Worm (Caenorhabditis elegans) whole organism, L3 larva: ENCODE measurements around the gene F26F2.3.

Source experiments
- R02D3.7 ChIP-seq: fragments of 150-350 bp; optimal IDR thresholded peaks from 2 replicates; lab custom pipeline; 2014; ENCODE audit warnings: missing biosample characterization, missing genetic modification characterization
- ceh-28 ChIP-seq: fragments of 150-350 bp; optimal IDR thresholded peaks from 2 replicates; lab custom pipeline; 2014; ENCODE audit warnings: missing biosample characterization, missing genetic modification reagents, missing genetic modification characterization
- ceh-82 ChIP-seq: fragments of 150-350 bp; optimal IDR thresholded peaks from 2 replicates; lab custom pipeline; 2014; ENCODE audit warnings: missing biosample characterization, missing genetic modification characterization
- ceh-9 ChIP-seq: sonication (generic microtip); optimal IDR thresholded peaks from 2 replicates; lab custom pipeline; 2018; ENCODE audit warnings: missing biosample characterization, missing genetic modification characterization
- daf-12 ChIP-seq: fragments of 150-350 bp; optimal IDR thresholded peaks from 2 replicates; lab custom pipeline; 2014; ENCODE audit warnings: missing biosample characterization, missing genetic modification reagents, missing genetic modification characterization
- egl-27 ChIP-seq: sonication (generic microtip); optimal IDR thresholded peaks from 4 replicates; lab custom pipeline; 2017; ENCODE audit warnings: missing biosample characterization, missing genetic modification reagents, missing genetic modification characterization
- egl-5 ChIP-seq: fragments of 150-350 bp; optimal IDR thresholded peaks from 2 replicates; lab custom pipeline; 2017; ENCODE audit warnings: missing biosample characterization, missing genetic modification reagents, missing genetic modification characterization, inconsistent platforms
- elt-1 ChIP-seq: fragments of 150-350 bp; optimal IDR thresholded peaks from 2 replicates; lab custom pipeline; 2014; ENCODE audit warnings: missing biosample characterization, missing genetic modification characterization
- elt-2 ChIP-seq: sonication (generic microtip); optimal IDR thresholded peaks from 2 replicates; lab custom pipeline; 2016; ENCODE audit warnings: missing genetic modification reagents, mild to moderate bottlenecking, missing genetic modification characterization, missing compliant biosample characterization
- elt-3 ChIP-seq, 3 experiments: fragments of 150-350 bp in 1 of 3; sonication (generic microtip) in 2 of 3; optimal IDR thresholded peaks; 2 replicates in 2 of 3; 4 replicates in 1 of 3; lab custom pipeline; 2014 to 2017; ENCODE audit warnings: missing biosample characterization in 3 of 3, missing genetic modification characterization in 3 of 3
- fkh-10 ChIP-seq: sonication (generic microtip); optimal IDR thresholded peaks from 2 replicates; lab custom pipeline; 2017; ENCODE audit warnings: missing biosample characterization, missing genetic modification reagents, missing genetic modification characterization
- fkh-2 ChIP-seq: fragments of 150-350 bp; optimal IDR thresholded peaks from 2 replicates; lab custom pipeline; 2014; ENCODE audit warnings: missing biosample characterization, missing genetic modification reagents, missing genetic modification characterization
- fos-1 ChIP-seq: fragments of 150-350 bp; optimal IDR thresholded peaks from 2 replicates; lab custom pipeline; 2014; ENCODE audit warnings: missing biosample characterization, missing genetic modification characterization
- hmg-11 ChIP-seq: sonication (generic microtip); optimal IDR thresholded peaks from 2 replicates; lab custom pipeline; 2016; ENCODE audit warnings: missing genetic modification characterization, missing compliant biosample characterization
- jun-1 ChIP-seq: fragments of 150-350 bp; optimal IDR thresholded peaks from 2 replicates; lab custom pipeline; 2014; ENCODE audit warnings: missing biosample characterization, missing genetic modification reagents, missing genetic modification characterization
- lin-15B ChIP-seq: fragments of 150-350 bp; optimal IDR thresholded peaks from 2 replicates; lab custom pipeline; 2014; ENCODE audit warnings: missing biosample characterization, missing genetic modification characterization
- lin-39 ChIP-seq: fragments of 150-350 bp; optimal IDR thresholded peaks from 2 replicates; lab custom pipeline; 2018; ENCODE audit warnings: missing biosample characterization, missing genetic modification reagents, missing genetic modification characterization
- lsy-12 ChIP-seq: sonication (generic microtip); optimal IDR thresholded peaks from 2 replicates; lab custom pipeline; 2016; ENCODE audit warnings: mild to moderate bottlenecking, missing genetic modification characterization, missing compliant biosample characterization
- mdl-1 ChIP-seq: fragments of 150-350 bp; optimal IDR thresholded peaks from 2 replicates; lab custom pipeline; 2014; ENCODE audit warnings: missing biosample characterization, missing genetic modification characterization
- nfya-1 ChIP-seq: sonication (generic microtip); optimal IDR thresholded peaks from 2 replicates; lab custom pipeline; 2017; ENCODE audit warnings: missing genetic modification characterization, mild to moderate bottlenecking, missing compliant biosample characterization, antibody characterized with exemption, moderate library complexity; ENCODE audit not compliant: insufficient read depth
- nhr-23 ChIP-seq: fragments of 150-350 bp; optimal IDR thresholded peaks from 2 replicates; lab custom pipeline; 2014; ENCODE audit warnings: missing biosample characterization, missing genetic modification reagents, missing genetic modification characterization
- nhr-237 ChIP-seq: fragments of 150-350 bp; optimal IDR thresholded peaks from 2 replicates; lab custom pipeline; 2014; ENCODE audit warnings: missing biosample characterization, missing genetic modification characterization
- nhr-25 ChIP-seq: sonication (generic microtip); optimal IDR thresholded peaks from 2 replicates; lab custom pipeline; 2017; ENCODE audit warnings: missing biosample characterization, missing genetic modification characterization
- nhr-28 ChIP-seq: fragments of 150-350 bp; optimal IDR thresholded peaks from 2 replicates; lab custom pipeline; 2014; ENCODE audit warnings: missing biosample characterization, missing genetic modification characterization
- nhr-43 ChIP-seq: sonication (generic microtip); optimal IDR thresholded peaks from 2 replicates; lab custom pipeline; 2016; ENCODE audit warnings: mild to moderate bottlenecking, missing genetic modification characterization, missing compliant biosample characterization; ENCODE audit not compliant: poor library complexity, severe bottlenecking
- nhr-67 ChIP-seq: fragments of 150-350 bp; optimal IDR thresholded peaks from 2 replicates; lab custom pipeline; 2014; ENCODE audit warnings: missing biosample characterization, missing genetic modification characterization
- nhr-76 ChIP-seq: fragments of 150-350 bp; sonication (generic microtip); optimal IDR thresholded peaks from 5 replicates; lab custom pipeline; 2014; ENCODE audit warnings: missing biosample characterization, missing genetic modification characterization
- pha-4 ChIP-seq: fragments of 150-350 bp; optimal IDR thresholded peaks from 2 replicates; lab custom pipeline; 2014; ENCODE audit warnings: missing biosample characterization, missing genetic modification reagents, missing genetic modification characterization
- pqm-1 ChIP-seq: fragments of 150-350 bp; optimal IDR thresholded peaks from 2 replicates; lab custom pipeline; 2017; ENCODE audit warnings: missing biosample characterization, missing genetic modification characterization, inconsistent platforms
- sea-2 ChIP-seq: fragments of 150-350 bp; sonication (generic microtip); optimal IDR thresholded peaks from 4 replicates; lab custom pipeline; 2014; ENCODE audit warnings: missing biosample characterization, missing genetic modification reagents, missing genetic modification characterization
- skn-1 ChIP-seq: fragments of 150-350 bp; optimal IDR thresholded peaks from 2 replicates; lab custom pipeline; 2014; ENCODE audit warnings: missing biosample characterization, missing genetic modification characterization
- snpc-4 ChIP-seq: fragments of 150-350 bp; optimal IDR thresholded peaks from 2 replicates; lab custom pipeline; 2014; ENCODE audit warnings: missing biosample characterization, missing genetic modification characterization
- tbx-2 ChIP-seq: sonication (generic microtip); optimal IDR thresholded peaks from 2 replicates; lab custom pipeline; 2016; ENCODE audit warnings: mild to moderate bottlenecking, missing genetic modification characterization, missing compliant biosample characterization
- unc-62 ChIP-seq: fragments of 150-350 bp; sonication (generic microtip); optimal IDR thresholded peaks from 4 replicates; lab custom pipeline; 2014; ENCODE audit warnings: missing biosample characterization, missing genetic modification reagents, missing genetic modification characterization
- zag-1 ChIP-seq: fragments of 150-350 bp; optimal IDR thresholded peaks from 2 replicates; lab custom pipeline; 2014; ENCODE audit warnings: missing biosample characterization, missing genetic modification characterization
- ztf-11 ChIP-seq: fragments of 150-350 bp; optimal IDR thresholded peaks from 2 replicates; lab custom pipeline; 2014; ENCODE audit warnings: missing biosample characterization, missing genetic modification characterization
- ztf-4 ChIP-seq: fragments of 150-350 bp; optimal IDR thresholded peaks from 2 replicates; lab custom pipeline; 2014; ENCODE audit warnings: missing biosample characterization, missing genetic modification characterization

Gene F26F2.3

ce11 chrV:20599795-20600194 is 33.4 kb upstream of the F26F2.3 start, which contains the start of gene col-163:
Gene col-163 (plus strand): TSS chrV:20600095.
- TF ChIP-seq pqm-1: no peak
- TF ChIP-seq zag-1 (tag; lab: Kevin White, UChicago): no peak
- no peak for TF ChIP-seq tbx-2 (tag; lab: Kevin White, UChicago)
- no peak for TF ChIP-seq nhr-76
- TF ChIP-seq jun-1 (tag; lab: Kevin White, UChicago): no peak
- TF ChIP-seq skn-1: no peak
- TF ChIP-seq sea-2: no peak
- no peak for TF ChIP-seq fos-1 (tag; lab: Kevin White, UChicago)

DNA sequence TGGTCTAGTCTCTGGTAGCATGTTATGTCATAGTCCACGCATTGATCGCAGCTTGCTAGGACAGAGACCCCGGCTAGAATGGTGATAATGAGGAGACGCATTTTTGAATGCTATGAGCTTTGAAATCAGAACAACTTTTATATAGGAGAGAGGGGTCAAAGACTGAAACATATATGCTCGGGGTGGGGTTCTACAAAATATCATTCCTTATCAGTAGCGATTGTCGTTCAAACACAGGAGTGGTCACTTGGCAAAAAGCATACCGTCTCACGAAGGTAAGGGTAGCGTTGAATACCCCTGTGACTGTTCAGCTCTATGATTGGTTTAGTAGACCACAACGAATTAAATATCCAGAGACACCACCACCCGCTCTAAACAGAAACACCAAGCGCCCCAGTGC is 30.7 kb upstream of the F26F2.3 start, which contains the start of gene F46B3.1:
F46B3.1 (minus strand) TSS at position 101 of the 400 bp plus-strand sequence.
- TF ChIP-seq hmg-11 (tag; lab: Kevin White, UChicago) (no peak), fos-1 (tag; lab: Kevin White, UChicago) (no peak), lin-15B (tag; lab: Kevin White, UChicago) (no peak), zag-1 (tag; lab: Kevin White, UChicago) (no peak), nhr-237 (tag; lab: Kevin White, UChicago) (no peak), nhr-25 (no peak), lin-39 (tag; lab: Kevin White, UChicago) (no peak)

DNA sequence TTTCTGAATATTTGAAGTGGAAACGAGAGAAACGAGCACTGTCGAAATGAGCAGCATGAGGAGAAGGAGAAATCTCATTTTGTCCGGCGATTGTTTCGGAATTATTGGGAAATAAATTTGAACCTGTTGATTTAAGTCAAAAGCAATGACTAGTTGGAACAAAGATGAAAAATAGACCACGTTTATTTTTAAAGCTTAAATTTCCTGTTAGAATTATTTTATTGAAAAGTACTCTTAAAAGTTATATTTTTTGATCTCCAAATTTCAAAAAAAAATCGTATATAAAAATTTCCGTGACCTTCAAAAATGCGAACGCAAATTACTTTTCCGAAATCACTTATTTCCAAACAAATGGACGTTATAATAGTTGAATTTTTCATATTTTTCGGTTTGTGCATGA is 29.3 kb upstream of the F26F2.3 start, which contains the start of gene F26F2.11:
F26F2.11 (minus strand) TSS at position 101 of the 400 bp plus-strand sequence.
- TF ChIP-seq pha-4 (tag; lab: Kevin White, UChicago): no peak
- TF ChIP-seq, all 47 proteins: peak for 0

DNA sequence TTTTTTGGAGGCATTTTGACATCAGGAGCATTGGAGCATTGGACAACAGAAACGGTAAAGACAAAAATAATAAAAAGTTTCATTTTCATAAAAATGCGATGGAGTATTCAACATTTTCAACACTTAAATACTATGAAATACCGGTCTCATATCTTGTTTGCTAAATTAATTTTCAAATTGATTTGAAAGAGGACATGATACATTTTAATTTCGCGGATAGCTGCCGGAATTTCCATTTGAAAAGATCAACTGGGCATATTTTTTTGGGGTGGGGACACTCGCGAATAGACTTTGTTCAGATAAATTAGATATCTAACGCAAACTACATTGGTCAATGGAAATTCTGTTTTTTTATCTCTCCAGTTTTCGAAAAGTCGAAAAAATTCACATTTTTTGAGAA is 28.4 kb upstream of the F26F2.3 start, which contains the start of gene F26F2.10:
F26F2.10 (minus strand) TSS at position 101 of the 400 bp plus-strand sequence.
- TF ChIP-seq pqm-1: no peak
- TF ChIP-seq zag-1 (tag; lab: Kevin White, UChicago): no peak
- TF ChIP-seq, all 47 proteins: peak for 0

ce11 chrV:20580511-20581040 is 14.2 kb upstream of the F26F2.3 start, which contains the start of gene F26F2.7:
Gene F26F2.7 (plus strand): TSS chrV:20580990.
- no peak for TF ChIP-seq ceh-9 (tag; lab: Kevin White, UChicago)
- TF ChIP-seq nhr-23 (tag; lab: Kevin White, UChicago): peak; percentile 50
- peak; percentile 72 for TF ChIP-seq jun-1 (tag; lab: Kevin White, UChicago)
- TF ChIP-seq elt-3 (tag; optimal IDR thresholded peaks at IDR 0.05; lab: Kevin White, UChicago): no peak
- peak; percentile 71 for TF ChIP-seq egl-5
- peak; percentile 80 for TF ChIP-seq elt-2 (tag; lab: Kevin White, UChicago)
- no peak for TF ChIP-seq nhr-67 (tag; lab: Kevin White, UChicago)
- peak; percentile 90 for TF ChIP-seq snpc-4 (tag; lab: Kevin White, UChicago)
- peak; percentile 83 for TF ChIP-seq hmg-11 (tag; lab: Kevin White, UChicago)
- TF ChIP-seq nhr-237 (tag; lab: Kevin White, UChicago): no peak
- no peak for TF ChIP-seq unc-62 (GFP tag; lab: Kevin White, UChicago)
- peak; percentile 50 for TF ChIP-seq R02D3.7 (tag; lab: Kevin White, UChicago)
- peak; percentile 51 for TF ChIP-seq lsy-12 (tag; lab: Kevin White, UChicago)
- peak; percentile 17 for TF ChIP-seq mdl-1
- peak; percentile 34 for TF ChIP-seq fkh-10 (GFP tag; lab: Kevin White, UChicago)
- peak; percentile 65 for TF ChIP-seq tbx-2 (tag; lab: Kevin White, UChicago)
- peak; percentile 10 for TF ChIP-seq pqm-1
- peak; percentile 54 for TF ChIP-seq nhr-43 (tag; lab: Kevin White, UChicago)
- TF ChIP-seq pha-4 (tag; lab: Kevin White, UChicago): peak; percentile 83
- TF ChIP-seq nhr-25: no peak
- TF ChIP-seq nfya-1: peak; percentile 82
- TF ChIP-seq nhr-28 (tag; lab: Kevin White, UChicago): no peak
- peak; percentile 56 for TF ChIP-seq lin-15B (tag; lab: Kevin White, UChicago)
- no peak for TF ChIP-seq fkh-2
- no peak for TF ChIP-seq daf-12
- peak; percentile 35 for TF ChIP-seq egl-27
- no peak for TF ChIP-seq ztf-4
- no peak for TF ChIP-seq ztf-11
- TF ChIP-seq sea-2: no peak
- TF ChIP-seq ceh-28 (tag; lab: Kevin White, UChicago): peak; percentile 60
- peak; percentile 27 for TF ChIP-seq lin-39 (tag; lab: Kevin White, UChicago)
- TF ChIP-seq ceh-82: no peak
- TF ChIP-seq elt-1 (tag; lab: Kevin White, UChicago): no peak
